Fruit fly (Drosophila melanogaster) whole organism, embryonic: ENCODE measurements around the gene alphaCOP.

Experiments
- CG12219 ChIP-seq: fragments of 200-800 bp; sonication (Bioruptor generic); optimal IDR thresholded peaks from 3 replicates; lab custom pipeline; 2018; ENCODE audit warnings: missing biosample characterization, mild to moderate bottlenecking, missing genetic modification characterization
- CG12391 ChIP-seq: fragments of 200-800 bp; sonication (Bioruptor generic); optimal IDR thresholded peaks from 3 replicates; lab custom pipeline; 2018; ENCODE audit warnings: missing biosample characterization, mild to moderate bottlenecking, missing genetic modification characterization, moderate library complexity
- CG12659 ChIP-seq: fragments of 200-800 bp; sonication (Bioruptor generic); optimal IDR thresholded peaks from 3 replicates; lab custom pipeline; 2017; ENCODE audit warnings: mild to moderate bottlenecking, missing biosample characterization, missing genetic modification reagents, missing genetic modification characterization
- CG13287 ChIP-seq: fragments of 200-800 bp; sonication (Bioruptor generic); IDR thresholded peaks from 2 replicates; pipeline ENCODE4 v1.3.6; 2022; ENCODE audit warnings: missing biosample characterization, missing genetic modification characterization; ENCODE audit not compliant: partially characterized antibody
- CG13296 ChIP-seq: fragments of 200-800 bp; sonication (Bioruptor generic); optimal IDR thresholded peaks from 3 replicates; lab custom pipeline; 2018; ENCODE audit warnings: missing biosample characterization, mild to moderate bottlenecking, missing genetic modification characterization
- CG14860 ChIP-seq: fragments of 200-800 bp; sonication (Bioruptor generic); IDR thresholded peaks from 3 replicates; pipeline ENCODE4 v1.3.6; 2022; ENCODE audit warnings: missing biosample characterization, missing genetic modification characterization; ENCODE audit not compliant: partially characterized antibody
- CG1647 ChIP-seq: fragments of 200-800 bp; sonication (Bioruptor generic); optimal IDR thresholded peaks from 3 replicates; lab custom pipeline; 2016; ENCODE audit warnings: missing biosample characterization, missing genetic modification characterization
- CG1792 ChIP-seq: fragments of 200-800 bp; sonication (Bioruptor generic); optimal IDR thresholded peaks from 2 replicates; lab custom pipeline; 2016; ENCODE audit warnings: missing biosample characterization, missing genetic modification characterization
- CG18011 ChIP-seq: fragments of 200-800 bp; sonication (Bioruptor generic); optimal IDR thresholded peaks from 2 replicates; lab custom pipeline; 2017; ENCODE audit warnings: missing biosample characterization, missing genetic modification characterization, mild to moderate bottlenecking, moderate library complexity, missing genotype
- CG1832 ChIP-seq: fragments of 200-800 bp; sonication (Bioruptor generic); optimal IDR thresholded peaks from 2 replicates; lab custom pipeline; 2017; ENCODE audit warnings: missing biosample characterization, mild to moderate bottlenecking, missing genetic modification characterization, inconsistent platforms
- CG18619 ChIP-seq: fragments of 200-800 bp; sonication (Bioruptor generic); optimal IDR thresholded peaks from 3 replicates; lab custom pipeline; 2017; ENCODE audit warnings: missing biosample characterization, mild to moderate bottlenecking, missing genetic modification characterization
- CG3065 ChIP-seq: fragments of 200-800 bp; sonication (Bioruptor generic); optimal IDR thresholded peaks from 2 replicates; lab custom pipeline; 2016; ENCODE audit warnings: missing biosample characterization, missing genetic modification characterization
- CG4854 ChIP-seq: fragments of 200-800 bp; sonication (Bioruptor generic); optimal IDR thresholded peaks from 2 replicates; lab custom pipeline; 2016; ENCODE audit warnings: missing biosample characterization, missing genetic modification characterization, inconsistent platforms
- CG7271 ChIP-seq: fragments of 200-800 bp; sonication (Bioruptor generic); optimal IDR thresholded peaks from 2 replicates; lab custom pipeline; 2018; ENCODE audit warnings: missing biosample characterization, mild to moderate bottlenecking, missing genetic modification characterization, moderate library complexity
- CG8765 ChIP-seq: fragments of 200-800 bp; sonication (Bioruptor generic); IDR thresholded peaks from 2 replicates; pipeline ENCODE4 v1.3.6; 2022; ENCODE audit warnings: missing biosample characterization, missing genetic modification characterization
- Chrac-16 ChIP-seq: fragments of 200-800 bp; sonication (Bioruptor generic); optimal IDR thresholded peaks from 3 replicates; lab custom pipeline; 2016; ENCODE audit warnings: missing biosample characterization, missing genetic modification characterization
- D19A ChIP-seq: fragments of 200-800 bp; optimal IDR thresholded peaks from 3 replicates; lab custom pipeline; 2019; ENCODE audit warnings: missing biosample characterization, mild to moderate bottlenecking, missing genetic modification characterization, moderate library complexity
- Dll ChIP-seq: fragments of 200-800 bp; sonication (Bioruptor generic); IDR thresholded peaks from 4 replicates; pipeline ENCODE4 v1.3.6; 2022; ENCODE audit warnings: missing biosample characterization, missing genetic modification characterization; ENCODE audit not compliant: partially characterized antibody
- Doc2 ChIP-seq: fragments of 200-800 bp; sonication (Bioruptor generic); IDR thresholded peaks from 2 replicates; pipeline ENCODE4 v1.3.6; 2022; ENCODE audit warnings: missing biosample characterization, missing genetic modification characterization
- Ets65A ChIP-seq: fragments of 200-800 bp; sonication (Bioruptor generic); peaks from one replicate; lab custom pipeline; 2016; ENCODE audit warnings: missing biosample characterization, missing genetic modification characterization
- Fer1 ChIP-seq: fragments of 200-800 bp; sonication (Bioruptor generic); optimal IDR thresholded peaks from 2 replicates; lab custom pipeline; 2017; ENCODE audit warnings: missing biosample characterization, mild to moderate bottlenecking, missing genetic modification characterization
- Hmx ChIP-seq: fragments of 200-800 bp; sonication (Bioruptor generic); optimal IDR thresholded peaks from 2 replicates; lab custom pipeline; 2016; ENCODE audit warnings: missing biosample characterization, missing genetic modification characterization
- Hr39 ChIP-seq: fragments of >200 bp; optimal IDR thresholded peaks from 2 replicates; lab custom pipeline; 2017
- Nf-YC ChIP-seq: fragments of 200-800 bp; optimal IDR thresholded peaks from 3 replicates; lab custom pipeline; 2019; ENCODE audit warnings: missing biosample characterization, mild to moderate bottlenecking, missing genetic modification characterization, moderate library complexity
- Optix ChIP-seq: fragments of 200-800 bp; sonication (Bioruptor generic); IDR thresholded peaks from 3 replicates; pipeline ENCODE4 v1.3.6; 2022; ENCODE audit warnings: missing biosample characterization, missing genetic modification characterization
- Spps ChIP-seq: fragments of 200-800 bp; sonication (Bioruptor generic); optimal IDR thresholded peaks from 2 replicates; lab custom pipeline; 2018; ENCODE audit warnings: missing biosample characterization, mild to moderate bottlenecking, missing genetic modification characterization
- caup ChIP-seq: fragments of 200-800 bp; sonication (Bioruptor generic); optimal IDR thresholded peaks from 3 replicates; lab custom pipeline; 2017; ENCODE audit warnings: missing biosample characterization, mild to moderate bottlenecking, missing genetic modification characterization, moderate library complexity; ENCODE audit not compliant: severe bottlenecking
- croc ChIP-seq: fragments of 200-800 bp; sonication (Bioruptor generic); conservative IDR thresholded peaks from 3 replicates; pipeline ENCODE4 v1.3.6; 2022; ENCODE audit warnings: missing biosample characterization, missing genetic modification characterization
- da ChIP-seq: fragments of 200-800 bp; sonication (Bioruptor generic); optimal IDR thresholded peaks from 2 replicates; lab custom pipeline; 2016; ENCODE audit warnings: missing biosample characterization, missing genetic modification characterization
- dmrt11E ChIP-seq: fragments of 200-800 bp; sonication (Bioruptor generic); optimal IDR thresholded peaks from 3 replicates; lab custom pipeline; 2018; ENCODE audit warnings: missing biosample characterization, mild to moderate bottlenecking, missing genetic modification characterization, moderate library complexity
- dysf ChIP-seq: fragments of 200-800 bp; sonication (Bioruptor generic); IDR thresholded peaks from 3 replicates; pipeline ENCODE4 v1.3.6; 2022; ENCODE audit warnings: missing biosample characterization, missing genetic modification characterization
- emc ChIP-seq: fragments of 200-800 bp; sonication (Bioruptor generic); optimal IDR thresholded peaks from 2 replicates; lab custom pipeline; 2016; ENCODE audit warnings: missing biosample characterization, missing genetic modification characterization
- exex ChIP-seq: fragments of 200-800 bp; sonication (Bioruptor generic); optimal IDR thresholded peaks from 4 replicates; lab custom pipeline; 2018; ENCODE audit warnings: missing biosample characterization, mild to moderate bottlenecking, missing genetic modification characterization, moderate library complexity
- fru ChIP-seq: fragments of >200 bp; optimal IDR thresholded peaks from 2 replicates; lab custom pipeline; 2017
- gce ChIP-seq: fragments of 200-800 bp; sonication (Bioruptor generic); IDR thresholded peaks from 3 replicates; pipeline ENCODE4 v1.3.6; 2022; ENCODE audit warnings: missing biosample characterization, missing genetic modification characterization
- gro ChIP-seq: fragments of 200-800 bp; sonication (Bioruptor generic); optimal IDR thresholded peaks from 2 replicates; lab custom pipeline; 2016; ENCODE audit warnings: missing biosample characterization, missing genetic modification characterization
- gsb-n ChIP-seq: fragments of 200-800 bp; sonication (Bioruptor generic); optimal IDR thresholded peaks from 3 replicates; lab custom pipeline; 2018; ENCODE audit warnings: missing biosample characterization, mild to moderate bottlenecking, missing genetic modification characterization
- hb ChIP-seq: fragments of 200-800 bp; sonication (Bioruptor generic); IDR thresholded peaks from 3 replicates; pipeline ENCODE4 v1.3.6; 2022; ENCODE audit warnings: missing biosample characterization, missing genetic modification characterization; ENCODE audit not compliant: partially characterized antibody
- her ChIP-seq: fragments of 200-800 bp; sonication (Bioruptor generic); optimal IDR thresholded peaks from 2 replicates; lab custom pipeline; 2016; ENCODE audit warnings: missing biosample characterization, missing genetic modification characterization
- inv ChIP-seq: fragments of 200-800 bp; sonication (Bioruptor generic); IDR thresholded peaks from 2 replicates; pipeline ENCODE4 v1.3.6; 2022; ENCODE audit warnings: missing biosample characterization, missing genetic modification characterization; ENCODE audit not compliant: partially characterized antibody
- lola ChIP-seq, 3 experiments: fragments of >200 bp in 2 of 3; fragments of 200-800 bp in 1 of 3; sonication (Bioruptor generic) in 1 of 3; optimal IDR thresholded peaks; 2 replicates each; lab custom pipeline; 2017 to 2019; ENCODE audit warnings: missing biosample characterization in 3 of 3, missing genetic modification characterization in 3 of 3, mild to moderate bottlenecking in 1 of 3, moderate library complexity in 1 of 3
- mirr ChIP-seq: fragments of 200-800 bp; sonication (Bioruptor generic); optimal IDR thresholded peaks from 3 replicates; lab custom pipeline; 2018; ENCODE audit warnings: missing biosample characterization, mild to moderate bottlenecking, missing genetic modification characterization
- nau ChIP-seq: fragments of 200-800 bp; sonication (Bioruptor generic); optimal IDR thresholded peaks from 3 replicates; lab custom pipeline; 2017; ENCODE audit warnings: missing biosample characterization, mild to moderate bottlenecking, missing genetic modification characterization, missing genetic modification reagents
- peb ChIP-seq: fragments of 200-800 bp; sonication (Bioruptor generic); IDR thresholded peaks from 2 replicates; pipeline ENCODE4 v1.3.6; 2022; ENCODE audit warnings: missing biosample characterization, missing genetic modification characterization
- psq ChIP-seq: fragments of 200-800 bp; sonication (Bioruptor generic); optimal IDR thresholded peaks from 2 replicates; lab custom pipeline; 2017; ENCODE audit warnings: missing biosample characterization, missing genetic modification characterization
- pum ChIP-seq: fragments of 200-800 bp; sonication (Bioruptor generic); optimal IDR thresholded peaks from 2 replicates; lab custom pipeline; 2016; ENCODE audit warnings: missing biosample characterization, missing genetic modification characterization
- sima ChIP-seq: fragments of 200-800 bp; sonication (Bioruptor generic); optimal IDR thresholded peaks from 2 replicates; lab custom pipeline; 2016; ENCODE audit warnings: missing biosample characterization, missing genetic modification characterization
- sisA ChIP-seq: fragments of 200-800 bp; sonication (Bioruptor generic); IDR thresholded peaks from 2 replicates; pipeline ENCODE4 v1.3.6; 2022; ENCODE audit warnings: missing biosample characterization, missing genetic modification characterization
- slp2 ChIP-seq: fragments of 200-800 bp; sonication (Bioruptor generic); optimal IDR thresholded peaks from 2 replicates; lab custom pipeline; 2016; ENCODE audit warnings: missing biosample characterization, missing genetic modification characterization
- twi ChIP-seq: fragments of 200-800 bp; optimal IDR thresholded peaks from 2 replicates; lab custom pipeline; 2019; ENCODE audit warnings: missing biosample characterization, mild to moderate bottlenecking, missing genetic modification characterization, moderate library complexity
- unc-4 ChIP-seq: fragments of 200-800 bp; sonication (Bioruptor generic); IDR thresholded peaks from 2 replicates; pipeline ENCODE4 v1.3.6; 2022; ENCODE audit warnings: missing biosample characterization, missing genetic modification characterization; ENCODE audit not compliant: partially characterized antibody

Gene alphaCOP

DNA sequence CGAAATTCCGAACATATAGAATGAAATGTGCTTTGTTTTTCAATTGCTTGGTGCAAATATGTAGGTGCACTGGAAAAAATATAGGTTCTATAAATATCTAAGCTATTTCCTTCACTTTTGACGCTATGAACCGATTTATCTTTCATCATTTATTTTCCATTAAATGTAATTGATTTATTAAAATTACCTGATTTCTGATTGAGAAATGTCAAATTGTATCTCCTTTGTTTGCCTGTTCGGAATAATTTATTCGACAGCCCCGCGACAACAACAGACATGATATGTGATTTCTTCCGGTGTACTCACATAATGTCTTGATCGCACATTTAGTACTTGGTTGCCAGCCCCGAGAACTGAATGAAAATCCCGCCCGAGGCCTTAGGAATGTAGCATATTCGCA, 35.4 kb downstream of the alphaCOP start (continued):
- TF ChIP-seq exex (tag; lab: Kevin White, UChicago) (no peak), Optix (GFP tag; lab: Robert Waterston, UW) (no peak), twi (tag; lab: Kevin White, UChicago) (no peak), CG12391 (peak; percentile 34), hb (GFP tag; lab: Robert Waterston, UW) (no peak), nau (GFP tag; lab: Kevin White, UChicago) (no peak), gce (GFP tag; lab: Robert Waterston, UW) (no peak), CG18011 (GFP tag; lab: Kevin White, UChicago) (no peak), Ets65A (GFP tag; lab: Kevin White, UChicago) (peak; percentile 94), CG8765 (GFP tag; lab: Robert Waterston, UW) (no peak), gsb-n (no peak), peb (GFP tag; lab: Robert Waterston, UW) (no peak), dysf (GFP tag; lab: Robert Waterston, UW) (peak; percentile 74), dmrt11E (tag; lab: Kevin White, UChicago) (no peak), CG13287 (GFP tag; lab: Robert Waterston, UW) (no peak), emc (no peak), Spps (no peak), CG1792 (GFP tag; lab: Kevin White, UChicago) (no peak), CG3065 (no peak), CG4854 (GFP tag; lab: Kevin White, UChicago) (no peak), caup (GFP tag; lab: Kevin White, UChicago) (peak; percentile 36), CG14860 (GFP tag; lab: Robert Waterston, UW) (no peak), Doc2 (GFP tag; lab: Robert Waterston, UW) (no peak), Fer1 (no peak), fru (lab: Kevin White, UChicago) (no peak), Nf-YC (no peak), gro (no peak), CG7271 (tag; lab: Kevin White, UChicago) (no peak), her (GFP tag; lab: Kevin White, UChicago) (no peak), inv (GFP tag; lab: Robert Waterston, UW) (no peak), Dll (GFP tag; lab: Robert Waterston, UW) (no peak), lola (GFP tag; optimal IDR thresholded peaks at IDR 0.05; lab: Kevin White, UChicago) (no peak), mirr (no peak), CG1647 (GFP tag; lab: Kevin White, UChicago) (no peak), pum (GFP tag; lab: Kevin White, UChicago) (no peak), D19A (tag; lab: Kevin White, UChicago) (no peak), Hr39 (lab: Kevin White, UChicago) (no peak), croc (GFP tag; lab: Robert Waterston, UW) (no peak), sisA (GFP tag; lab: Robert Waterston, UW) (peak; percentile 24; the same call in 1 of the 2 replicates), CG13296 (GFP tag; lab: Kevin White, UChicago) (peak; percentile 12), psq (GFP tag; lab: Kevin White, UChicago) (no peak), unc-4 (GFP tag; lab: Robert Waterston, UW) (no peak), CG18619 (GFP tag; lab: Kevin White, UChicago) (peak; percentile 26), CG12219 (GFP tag; lab: Kevin White, UChicago) (no peak), Chrac-16 (GFP tag; lab: Kevin White, UChicago) (peak; percentile 9), slp2 (GFP tag; lab: Kevin White, UChicago) (no peak), CG12659 (GFP tag; lab: Kevin White, UChicago) (peak; percentile 31), CG1832 (GFP tag; lab: Kevin White, UChicago) (no peak), Hmx (no peak), sima (no peak), da (GFP tag; lab: Kevin White, UChicago) (no peak)
